Worm (Caenorhabditis elegans): ENCODE data around the gene Y24D9A.7.

Y24D9A.7 gene

ce11 chrIV:4407055-4407461 is 2.1 kb upstream of the Y24D9A.7 start:
- TF ChIP-seq ama-1 (optimal IDR thresholded peaks at IDR 0.05): no peak
- TF ChIP-seq elt-2 (tag; optimal IDR thresholded peaks at IDR 0.05): peak; percentile 32
- TF ChIP-seq ceh-9 (tag; optimal IDR thresholded peaks at IDR 0.05): no peak
- no peak for TF ChIP-seq odd-2 (tag; optimal IDR thresholded peaks at IDR 0.05)
- no peak for TF ChIP-seq nhr-11 (tag; optimal IDR thresholded peaks at IDR 0.05)
- TF ChIP-seq ceh-24 (tag; optimal IDR thresholded peaks at IDR 0.05): no peak
- no peak for TF ChIP-seq madf-2 (tag; optimal IDR thresholded peaks at IDR 0.05)
- no peak for TF ChIP-seq pat-9 (tag; optimal IDR thresholded peaks at IDR 0.05)
- no peak for TF ChIP-seq nhr-232 (tag; optimal IDR thresholded peaks at IDR 0.05)
- peak; percentile 65 for TF ChIP-seq nfya-1 (tag; optimal IDR thresholded peaks at IDR 0.05)
- TF ChIP-seq ceh-30 (tag; optimal IDR thresholded peaks at IDR 0.05): no peak
- TF ChIP-seq fkh-10 (GFP tag; optimal IDR thresholded peaks at IDR 0.05): no peak
- TF ChIP-seq ceh-6 (GFP tag; optimal IDR thresholded peaks at IDR 0.05): no peak
- TF ChIP-seq ceh-18 (tag; optimal IDR thresholded peaks at IDR 0.05): peak; percentile 65
- no peak for TF ChIP-seq lim-6 (tag; optimal IDR thresholded peaks at IDR 0.05)
- TF ChIP-seq C38D4.7 (GFP tag; optimal IDR thresholded peaks at IDR 0.05): peak; percentile 5
- TF ChIP-seq ceh-2 (tag; optimal IDR thresholded peaks at IDR 0.05): no peak
- TF ChIP-seq ztf-16 (tag; optimal IDR thresholded peaks at IDR 0.05): no peak
- peak; percentile 7 for TF ChIP-seq dve-1 (tag; optimal IDR thresholded peaks at IDR 0.05)
- TF ChIP-seq unc-42 (tag; optimal IDR thresholded peaks at IDR 0.05): no peak
- no peak for TF ChIP-seq unc-3 (GFP tag; conservative IDR thresholded peaks at IDR 0.05)
- TF ChIP-seq unc-3 (tag; optimal IDR thresholded peaks at IDR 0.05): no peak
- no peak for TF ChIP-seq Y22D7AL.16 (tag; optimal IDR thresholded peaks at IDR 0.05)
- TF ChIP-seq pros-1 (tag; optimal IDR thresholded peaks at IDR 0.05): peak; percentile 1
- TF ChIP-seq fax-1 (tag; optimal IDR thresholded peaks at IDR 0.05): no peak
- TF ChIP-seq rnt-1 (tag; optimal IDR thresholded peaks at IDR 0.05): no peak
- TF ChIP-seq npax-4 (tag; optimal IDR thresholded peaks at IDR 0.05): no peak
- no peak for TF ChIP-seq hlh-13 (GFP tag; optimal IDR thresholded peaks at IDR 0.05)
- TF ChIP-seq gmeb-2 (tag; optimal IDR thresholded peaks at IDR 0.05): no peak
- no peak for TF ChIP-seq elt-4 (tag; optimal IDR thresholded peaks at IDR 0.05)
- TF ChIP-seq ceh-19 (GFP tag; optimal IDR thresholded peaks at IDR 0.05): no peak
- peak; percentile 22 for TF ChIP-seq ref-2 (tag; optimal IDR thresholded peaks at IDR 0.05)
- no peak for TF ChIP-seq hlh-30 (tag; optimal IDR thresholded peaks at IDR 0.05; ENCODE audit: insufficient read depth)
- TF ChIP-seq ceh-34 (tag; optimal IDR thresholded peaks at IDR 0.05): peak; percentile 13
- no peak for TF ChIP-seq sox-2 (GFP tag; IDR thresholded peaks at IDR 0.05)
- TF ChIP-seq eyg-1 (tag; optimal IDR thresholded peaks at IDR 0.05): no peak
- TF ChIP-seq pag-3 (tag; optimal IDR thresholded peaks at IDR 0.05; ENCODE audit: borderline replicate concordance): no peak
- TF ChIP-seq ttx-3 (tag; optimal IDR thresholded peaks at IDR 0.05): no peak
- no peak for TF ChIP-seq dmd-4 (tag; optimal IDR thresholded peaks at IDR 0.05; ENCODE audit: borderline replicate concordance)
- no peak for TF ChIP-seq ceh-14 (tag; optimal IDR thresholded peaks at IDR 0.05)
- TF ChIP-seq ceh-22 (tag; optimal IDR thresholded peaks at IDR 0.05): no peak
- peak; percentile 4 for TF ChIP-seq K09A11.1 (tag; optimal IDR thresholded peaks at IDR 0.05; ENCODE audit: insufficient read depth)

ce11 chrIV:4406054-4406539 is 1.1 kb upstream of the Y24D9A.7 start:
- TF ChIP-seq ceh-31 (tag; optimal IDR thresholded peaks at IDR 0.05) (peak; percentile 69), unc-42 (tag; optimal IDR thresholded peaks at IDR 0.05) (peak; percentile 90), hlh-15 (tag; optimal IDR thresholded peaks at IDR 0.05) (no peak), ceh-14 (tag; optimal IDR thresholded peaks at IDR 0.05) (peak; percentile 45), ref-2 (tag; optimal IDR thresholded peaks at IDR 0.05) (peak; percentile 62), K09A11.1 (tag; optimal IDR thresholded peaks at IDR 0.05; ENCODE audit: insufficient read depth) (peak; percentile 6), fkh-6 (tag; optimal IDR thresholded peaks at IDR 0.05) (peak; percentile 30), hlh-13 (GFP tag; optimal IDR thresholded peaks at IDR 0.05) (no peak), tbx-2 (tag; optimal IDR thresholded peaks at IDR 0.05) (peak; percentile 68), ceh-18 (tag; optimal IDR thresholded peaks at IDR 0.05) (peak; percentile 62), ceh-34 (tag; optimal IDR thresholded peaks at IDR 0.05) (peak; percentile 59), madf-2 (tag; optimal IDR thresholded peaks at IDR 0.05) (no peak), hlh-8 (tag; optimal IDR thresholded peaks at IDR 0.05) (no peak), nfya-1 (tag; optimal IDR thresholded peaks at IDR 0.05) (peak; percentile 33), ceh-2 (tag; optimal IDR thresholded peaks at IDR 0.05) (peak; percentile 44), rnt-1 (tag; optimal IDR thresholded peaks at IDR 0.05) (no peak)
